Worm (Caenorhabditis elegans) whole organism, dauer: Measurements from ENCODE around the gene lnkn-1.

Source experiments
- unc-62 ChIP-seq: sonication (generic microtip); optimal IDR thresholded peaks from 2 replicates; lab custom pipeline; 2017; ENCODE audit warnings: missing biosample characterization, missing genetic modification reagents, missing genetic modification characterization

Gene lnkn-1

ce11 chrIII:8889931-8890330 is at the start of gene lnkn-1:
TSS of gene lnkn-1 (plus strand) at chrIII:8890231.
- TF ChIP-seq unc-62 (GFP tag; lab: Kevin White, UChicago): no peak

ce11 chrIII:8844137-8844536 is 45.9 kb upstream of the lnkn-1 start:
- TF ChIP-seq unc-62 (GFP tag; lab: Kevin White, UChicago): no peak

- no peak for TF ChIP-seq unc-62 (GFP tag; lab: Kevin White, UChicago)
Measured at ce11 chrIII:8845114-8845513, 44.9 kb upstream of the lnkn-1 start, which contains the start of gene F44E2.6. TSS of gene F44E2.6 (minus strand) at chrIII:8845214.

ce11 chrIII:8847722-8848121 is 42.3 kb upstream of the lnkn-1 start:
- TF ChIP-seq unc-62 (GFP tag; lab: Kevin White, UChicago): no peak

- TF ChIP-seq unc-62 (GFP tag; lab: Kevin White, UChicago): no peak
Measured at ce11 chrIII:8848372-8848771, 41.7 kb upstream of the lnkn-1 start, which contains the start of gene F44E2.7. TSS of gene F44E2.7 (minus strand) at chrIII:8848472.

- TF ChIP-seq unc-62 (GFP tag; lab: Kevin White, UChicago): no peak
Measured at ce11 chrIII:8849507-8849906, 40.5 kb upstream of the lnkn-1 start, which contains the start of gene F44E2.8. TSS of gene F44E2.8 (minus strand) at chrIII:8849877.

- TF ChIP-seq unc-62 (GFP tag; lab: Kevin White, UChicago): no peak
Measured at ce11 chrIII:8850482-8851047, 39.5 kb upstream of the lnkn-1 start, which contains the start of gene F44E2.9. TSS of gene F44E2.9 (minus strand) at chrIII:8850532.

- no peak for TF ChIP-seq unc-62 (GFP tag; lab: Kevin White, UChicago)
Measured at ce11 chrIII:8851961-8852360, 38.1 kb upstream of the lnkn-1 start, which contains the start of gene plg-1. TSS of gene plg-1 (plus strand) at chrIII:8852261.

- TF ChIP-seq unc-62 (GFP tag; lab: Kevin White, UChicago): no peak
Measured at ce11 chrIII:8858482-8858881, 31.5 kb upstream of the lnkn-1 start.

ce11 chrIII:8865294-8865766 is 24.7 kb upstream of the lnkn-1 start:
- no peak for TF ChIP-seq unc-62 (GFP tag; lab: Kevin White, UChicago)

ce11 chrIII:8866038-8866437 is 24.0 kb upstream of the lnkn-1 start:
- no peak for TF ChIP-seq unc-62 (GFP tag; lab: Kevin White, UChicago)

ce11 chrIII:8866983-8867842 is 22.8 kb upstream of the lnkn-1 start:
- TF ChIP-seq unc-62 (GFP tag; lab: Kevin White, UChicago): no peak

- no peak for TF ChIP-seq unc-62 (GFP tag; lab: Kevin White, UChicago)
Measured at ce11 chrIII:8867922-8868655, 21.9 kb upstream of the lnkn-1 start.

ce11 chrIII:8869663-8870062 is 20.4 kb upstream of the lnkn-1 start:
- no peak for TF ChIP-seq unc-62 (GFP tag; lab: Kevin White, UChicago)

- TF ChIP-seq unc-62 (GFP tag; lab: Kevin White, UChicago): no peak
Measured at ce11 chrIII:8873045-8873457, 17.0 kb upstream of the lnkn-1 start.
